Worm (Caenorhabditis elegans): ENCODE measurements around the gene M163.9.
A peak's percentile ranks its signal among the peaks of the same experiment; 100 is the strongest.

- peak; percentile 59 for TF ChIP-seq rbr-2 (tag; optimal IDR thresholded peaks at IDR 0.05)
- TF ChIP-seq ztf-11 (tag; optimal IDR thresholded peaks at IDR 0.05), result no peak
- no peak for TF ChIP-seq nhr-11 (tag; optimal IDR thresholded peaks at IDR 0.05)
- no peak for TF ChIP-seq aly-2 (tag; optimal IDR thresholded peaks at IDR 0.05)
- TF ChIP-seq attf-4 (tag; optimal IDR thresholded peaks at IDR 0.05), result no peak
- no peak for TF ChIP-seq ceh-62 (tag; optimal IDR thresholded peaks at IDR 0.05)
Measured at ce11 chrX:14476625-14477257, 7.4 kb downstream of the M163.9 start.
